Worm (Caenorhabditis elegans) whole organism, L2 larva: ENCODE data around the gene dnj-5.

Experiments
- C34F6.9 ChIP-seq: fragments of 150-350 bp; optimal IDR thresholded peaks from 2 replicates; lab custom pipeline; 2014; ENCODE audit warnings: missing biosample characterization, missing genetic modification characterization
- F13H6.1 ChIP-seq: sonication (generic microtip); optimal IDR thresholded peaks from 2 replicates; lab custom pipeline; 2016; ENCODE audit warnings: missing genetic modification characterization, missing compliant biosample characterization
- R02D3.7 ChIP-seq: fragments of 150-350 bp; optimal IDR thresholded peaks from 2 replicates; lab custom pipeline; 2014; ENCODE audit warnings: missing biosample characterization, missing genetic modification characterization
- Y55F3AM.14 ChIP-seq: fragments of 200-800 bp; sonication (Bioruptor generic); optimal IDR thresholded peaks from 2 replicates; lab custom pipeline; 2018; ENCODE audit warnings: mild to moderate bottlenecking, missing genetic modification characterization, missing compliant biosample characterization
- ZK546.5 ChIP-seq: sonication (generic microtip); optimal IDR thresholded peaks from 2 replicates; lab custom pipeline; 2017; ENCODE audit warnings: missing biosample characterization, missing genetic modification characterization
- aly-2 ChIP-seq: fragments of 150-350 bp; optimal IDR thresholded peaks from 2 replicates; lab custom pipeline; 2014; ENCODE audit warnings: missing biosample characterization, missing genetic modification characterization
- ama-1 ChIP-seq: fragments of 150-350 bp; optimal IDR thresholded peaks from 2 replicates; lab custom pipeline; 2018; ENCODE audit warnings: inconsistent platforms
- blmp-1 ChIP-seq: sonication (generic microtip); optimal IDR thresholded peaks from 2 replicates; lab custom pipeline; 2017; ENCODE audit warnings: missing genetic modification characterization, mild to moderate bottlenecking, missing compliant biosample characterization, antibody characterized with exemption, moderate library complexity; ENCODE audit not compliant: insufficient read depth
- ceh-16 ChIP-seq: fragments of 150-350 bp; optimal IDR thresholded peaks from 2 replicates; lab custom pipeline; 2014; ENCODE audit warnings: missing biosample characterization, missing genetic modification characterization
- ceh-82 ChIP-seq: fragments of 150-350 bp; optimal IDR thresholded peaks from 2 replicates; lab custom pipeline; 2014; ENCODE audit warnings: missing biosample characterization, missing genetic modification characterization
- crh-2 ChIP-seq: sonication (generic microtip); optimal IDR thresholded peaks from 2 replicates; lab custom pipeline; 2017; ENCODE audit warnings: missing biosample characterization, missing genetic modification characterization
- dmd-4 ChIP-seq: sonication (generic microtip); optimal IDR thresholded peaks from 2 replicates; lab custom pipeline; 2017; ENCODE audit warnings: missing biosample characterization, missing genetic modification characterization
- egl-27 ChIP-seq: sonication (generic microtip); optimal IDR thresholded peaks from 3 replicates; lab custom pipeline; 2017; ENCODE audit warnings: missing biosample characterization, missing genetic modification reagents, missing genetic modification characterization
- elt-1 ChIP-seq: fragments of 150-350 bp; optimal IDR thresholded peaks from 2 replicates; lab custom pipeline; 2014; ENCODE audit warnings: missing biosample characterization, missing genetic modification characterization
- elt-3 ChIP-seq: sonication (generic microtip); optimal IDR thresholded peaks from 2 replicates; lab custom pipeline; 2017; ENCODE audit warnings: missing biosample characterization, missing genetic modification characterization
- fos-1 ChIP-seq: fragments of 150-350 bp; optimal IDR thresholded peaks from 2 replicates; lab custom pipeline; 2014; ENCODE audit warnings: missing biosample characterization, missing genetic modification characterization
- gmeb-1 ChIP-seq: fragments of 150-350 bp; optimal IDR thresholded peaks from 2 replicates; lab custom pipeline; 2014; ENCODE audit warnings: missing biosample characterization, missing genetic modification characterization
- lin-11 ChIP-seq: fragments of 150-350 bp; sonication (generic microtip); optimal IDR thresholded peaks from 2 replicates; lab custom pipeline; 2014; ENCODE audit warnings: missing biosample characterization, missing genetic modification characterization, inconsistent platforms, mixed read lengths
- lin-13 ChIP-seq: fragments of 150-350 bp; optimal IDR thresholded peaks from 2 replicates; lab custom pipeline; 2014; ENCODE audit warnings: missing biosample characterization, missing genetic modification reagents, missing genetic modification characterization
- lin-39 ChIP-seq: fragments of 150-350 bp; optimal IDR thresholded peaks from 2 replicates; lab custom pipeline; 2014; ENCODE audit warnings: missing biosample characterization, missing genetic modification reagents, missing genetic modification characterization
- lsy-2 ChIP-seq, 2 experiments: fragments of 150-350 bp in 1 of 2; sonication (generic microtip) in 1 of 2; optimal IDR thresholded peaks; 2 replicates each; lab custom pipeline; 2014 to 2017; ENCODE audit warnings: missing biosample characterization in 2 of 2, missing genetic modification characterization in 2 of 2
- mab-5 ChIP-seq: fragments of 150-350 bp; optimal IDR thresholded peaks from 2 replicates; lab custom pipeline; 2014; ENCODE audit warnings: missing biosample characterization, missing genetic modification characterization
- mbf-1 ChIP-seq: sonication (generic microtip); optimal IDR thresholded peaks from 2 replicates; lab custom pipeline; 2017; ENCODE audit warnings: missing biosample characterization, missing genetic modification characterization
- mdl-1 ChIP-seq, 2 experiments: fragments of 150-350 bp in 1 of 2; sonication (generic microtip) in 1 of 2; optimal IDR thresholded peaks; 2 replicates each; lab custom pipeline; 2017; ENCODE audit warnings: missing biosample characterization in 2 of 2, missing genetic modification characterization in 2 of 2
- nhr-10 ChIP-seq: sonication (generic microtip); optimal IDR thresholded peaks from 2 replicates; lab custom pipeline; 2017; ENCODE audit warnings: missing biosample characterization, missing genetic modification characterization
- nhr-11 ChIP-seq: fragments of 150-350 bp; optimal IDR thresholded peaks from 2 replicates; lab custom pipeline; 2014; ENCODE audit warnings: missing biosample characterization, missing genetic modification characterization
- nhr-12 ChIP-seq: fragments of 150-350 bp; optimal IDR thresholded peaks from 2 replicates; lab custom pipeline; 2014; ENCODE audit warnings: missing biosample characterization, missing genetic modification characterization
- nhr-129 ChIP-seq: fragments of 150-350 bp; optimal IDR thresholded peaks from 2 replicates; lab custom pipeline; 2014; ENCODE audit warnings: missing biosample characterization, missing genetic modification characterization
- nhr-21 ChIP-seq: fragments of 150-350 bp; optimal IDR thresholded peaks from 2 replicates; lab custom pipeline; 2014; ENCODE audit warnings: missing biosample characterization, missing genetic modification characterization
- nhr-23 ChIP-seq: fragments of 150-350 bp; optimal IDR thresholded peaks from 2 replicates; lab custom pipeline; 2014; ENCODE audit warnings: missing biosample characterization, missing genetic modification reagents, missing genetic modification characterization
- nhr-237 ChIP-seq: fragments of 150-350 bp; optimal IDR thresholded peaks from 2 replicates; lab custom pipeline; 2014; ENCODE audit warnings: missing biosample characterization, missing genetic modification characterization
- nhr-25 ChIP-seq: fragments of 150-350 bp; sonication (generic microtip); optimal IDR thresholded peaks from 3 replicates; lab custom pipeline; 2014; ENCODE audit warnings: missing biosample characterization, missing genetic modification characterization
- nhr-6 ChIP-seq: fragments of 150-350 bp; optimal IDR thresholded peaks from 2 replicates; lab custom pipeline; 2014; ENCODE audit warnings: missing biosample characterization, missing genetic modification characterization
- nhr-77 ChIP-seq: fragments of 150-350 bp; optimal IDR thresholded peaks from 2 replicates; lab custom pipeline; 2014; ENCODE audit warnings: missing biosample characterization, missing genetic modification characterization
- peb-1 ChIP-seq: fragments of 150-350 bp; optimal IDR thresholded peaks from 2 replicates; lab custom pipeline; 2014; ENCODE audit warnings: missing biosample characterization, missing genetic modification characterization
- sem-4 ChIP-seq: fragments of 150-350 bp; optimal IDR thresholded peaks from 2 replicates; lab custom pipeline; 2014; ENCODE audit warnings: missing biosample characterization, missing genetic modification reagents, missing genetic modification characterization
- skn-1 ChIP-seq: sonication (generic microtip); optimal IDR thresholded peaks from 2 replicates; lab custom pipeline; 2017; ENCODE audit warnings: missing biosample characterization, missing genetic modification characterization
- sma-3 ChIP-seq: sonication (generic microtip); optimal IDR thresholded peaks from 2 replicates; lab custom pipeline; 2016; ENCODE audit warnings: missing genetic modification reagents, missing genetic modification characterization, missing compliant biosample characterization
- sma-9 ChIP-seq, 2 experiments: fragments of 150-350 bp in 1 of 2; sonication (generic microtip) in 1 of 2; optimal IDR thresholded peaks; 2 replicates each; lab custom pipeline; 2014 to 2016; ENCODE audit warnings: missing genetic modification characterization in 2 of 2, mild to moderate bottlenecking in 1 of 2, missing biosample characterization in 1 of 2, missing compliant biosample characterization in 1 of 2, missing genetic modification reagents in 1 of 2, moderate library complexity in 1 of 2
- snpc-4 ChIP-seq: fragments of 150-350 bp; optimal IDR thresholded peaks from 2 replicates; lab custom pipeline; 2014; ENCODE audit warnings: missing biosample characterization, missing genetic modification characterization
- unc-39 ChIP-seq: fragments of 150-350 bp; optimal IDR thresholded peaks from 2 replicates; lab custom pipeline; 2014; ENCODE audit warnings: missing biosample characterization, missing genetic modification characterization
- unc-55 ChIP-seq: fragments of 150-350 bp; sonication (generic microtip); optimal IDR thresholded peaks from 3 replicates; lab custom pipeline; 2014; ENCODE audit warnings: missing biosample characterization, missing genetic modification reagents, missing genetic modification characterization
- unc-62 ChIP-seq: fragments of 150-350 bp; optimal IDR thresholded peaks from 2 replicates; lab custom pipeline; 2014; ENCODE audit warnings: missing biosample characterization, missing genetic modification reagents, missing genetic modification characterization
- zag-1 ChIP-seq: fragments of 150-350 bp; optimal IDR thresholded peaks from 2 replicates; lab custom pipeline; 2014; ENCODE audit warnings: missing biosample characterization, missing genetic modification characterization
- ztf-1 ChIP-seq: fragments of 200-800 bp; sonication (Bioruptor generic); conservative IDR thresholded peaks from 2 replicates; pipeline ENCODE4 v1.3.6; 2022; ENCODE audit warnings: missing genetic modification characterization, missing compliant biosample characterization
- ztf-11 ChIP-seq: sonication (generic microtip); optimal IDR thresholded peaks from 2 replicates; lab custom pipeline; 2017; ENCODE audit warnings: missing biosample characterization, missing genetic modification characterization
- ztf-4 ChIP-seq: fragments of 150-350 bp; optimal IDR thresholded peaks from 2 replicates; lab custom pipeline; 2014; ENCODE audit warnings: missing biosample characterization, missing genetic modification characterization

Gene dnj-5

ce11 chrII:6889580-6889922, 31.4 kb upstream of the dnj-5 start:
- TF ChIP-seq mab-5 (no peak), gmeb-1 (tag; lab: Kevin White, UChicago) (peak; percentile 15)

- TF ChIP-seq unc-62 (GFP tag; lab: Kevin White, UChicago) (no peak), Y55F3AM.14 (GFP tag; lab: Kevin White, UChicago) (no peak), ama-1 (peak; percentile 81), ceh-16 (peak; percentile 3), fos-1 (tag; lab: Kevin White, UChicago) (no peak), nhr-11 (tag; lab: Kevin White, UChicago) (no peak), dmd-4 (tag; lab: Kevin White, UChicago) (no peak), egl-27 (tag; lab: Kevin White, UChicago) (no peak), crh-2 (tag; lab: Kevin White, UChicago) (no peak), elt-1 (tag; lab: Kevin White, UChicago) (no peak)
- TF ChIP-seq, all 48 proteins: peak for 2
Measured at ce11 chrII:6888661-6889579, 30.8 kb upstream of the dnj-5 start.

- no peak for TF ChIP-seq nhr-237 (tag; lab: Kevin White, UChicago)
- peak; percentile 89 for TF ChIP-seq ztf-4
- no peak for TF ChIP-seq nhr-21 (tag; lab: Kevin White, UChicago)
- TF ChIP-seq dmd-4 (tag; lab: Kevin White, UChicago) = no peak
- peak; percentile 36 for TF ChIP-seq sma-3
- TF ChIP-seq nhr-10 (tag; lab: Kevin White, UChicago) = no peak
- TF ChIP-seq ZK546.5 (tag; lab: Kevin White, UChicago) = no peak
- no peak for TF ChIP-seq ztf-11 (tag; lab: Kevin White, UChicago)
- peak; percentile 18 for TF ChIP-seq unc-55
- peak; percentile 79 for TF ChIP-seq crh-2 (tag; lab: Kevin White, UChicago)
- TF ChIP-seq skn-1 = no peak
- TF ChIP-seq nhr-77 (tag; lab: Kevin White, UChicago) = no peak
- TF ChIP-seq nhr-25 (tag; lab: Kevin White, UChicago) = peak; percentile 25
- TF ChIP-seq zag-1 = no peak
- no peak for TF ChIP-seq lin-11 (tag; lab: Kevin White, UChicago)
- no peak for TF ChIP-seq nhr-12 (tag; lab: Kevin White, UChicago)
- peak; percentile 35 for TF ChIP-seq F13H6.1 (tag; lab: Kevin White, UChicago)
- peak; percentile 36 for TF ChIP-seq nhr-129
- no peak for TF ChIP-seq mbf-1 (tag; lab: Kevin White, UChicago)
- no peak for TF ChIP-seq unc-62 (GFP tag; lab: Kevin White, UChicago)
- no peak for TF ChIP-seq nhr-11 (tag; lab: Kevin White, UChicago)
- no peak for TF ChIP-seq lin-39
- TF ChIP-seq elt-1 (tag; lab: Kevin White, UChicago) = no peak
- no peak for TF ChIP-seq R02D3.7
- no peak for TF ChIP-seq peb-1
- TF ChIP-seq sma-9 (GFP tag; optimal IDR thresholded peaks at IDR 0.05; lab: Kevin White, UChicago) = peak; percentile 49
- TF ChIP-seq sma-9 (tag; optimal IDR thresholded peaks at IDR 0.05; lab: Kevin White, UChicago) = no peak
- TF ChIP-seq blmp-1 (tag; lab: Kevin White, UChicago) = no peak
- TF ChIP-seq nhr-23 (tag; lab: Kevin White, UChicago) = no peak
- peak; percentile 42 for TF ChIP-seq Y55F3AM.14 (GFP tag; lab: Kevin White, UChicago)
- peak; percentile 46 for TF ChIP-seq nhr-6 (tag; lab: Kevin White, UChicago)
- TF ChIP-seq unc-39 (tag; lab: Kevin White, UChicago) = no peak
- peak; percentile 62 for TF ChIP-seq gmeb-1 (tag; lab: Kevin White, UChicago)
- no peak for TF ChIP-seq snpc-4
- TF ChIP-seq ceh-82 (tag; lab: Kevin White, UChicago) = no peak
- TF ChIP-seq mab-5 = peak; percentile 3
- peak; percentile 63 for TF ChIP-seq ama-1
- no peak for TF ChIP-seq fos-1 (tag; lab: Kevin White, UChicago)
- peak in 1 of 2 experiments; percentile 74 for TF ChIP-seq lsy-2 (tag; optimal IDR thresholded peaks at IDR 0.05; lab: Kevin White, UChicago)
- TF ChIP-seq mdl-1 (tag; optimal IDR thresholded peaks at IDR 0.05; lab: Kevin White, UChicago) = no peak
- TF ChIP-seq C34F6.9 (tag; lab: Kevin White, UChicago) = peak; percentile 16
- no peak for TF ChIP-seq elt-3 (tag; lab: Kevin White, UChicago)
- TF ChIP-seq ceh-16 = no peak
- peak; percentile 68 for TF ChIP-seq lin-13 (GFP tag; lab: Kevin White, UChicago)
- no peak for TF ChIP-seq ztf-1
- peak; percentile 32 for TF ChIP-seq sem-4 (tag; lab: Kevin White, UChicago)
- no peak for TF ChIP-seq aly-2 (tag; lab: Kevin White, UChicago)
Measured at ce11 chrII:6888211-6888610, 30.1 kb upstream of the dnj-5 start.
